Fruit fly (Drosophila melanogaster) whole organism, prepupa: ENCODE data around the gene robo3.

Source experiments
- CG10669 ChIP-seq: fragments of 200-800 bp; sonication (Bioruptor generic); optimal IDR thresholded peaks from 3 replicates; lab custom pipeline; 2018; ENCODE audit warnings: missing biosample characterization, mild to moderate bottlenecking, missing genetic modification characterization, moderate library complexity
- CG15336 ChIP-seq: fragments of 200-800 bp; sonication (Bioruptor generic); IDR thresholded peaks from 2 replicates; pipeline ENCODE4 v1.3.6; 2022; ENCODE audit warnings: missing biosample characterization, missing genetic modification characterization
- CG3032 ChIP-seq: fragments of 200-800 bp; optimal IDR thresholded peaks from 2 replicates; lab custom pipeline; 2019; ENCODE audit warnings: missing biosample characterization, mild to moderate bottlenecking, missing genetic modification characterization, moderate library complexity
- CG32006 ChIP-seq: fragments of 200-800 bp; sonication (Bioruptor generic); optimal IDR thresholded peaks from 3 replicates; lab custom pipeline; 2017; ENCODE audit warnings: missing biosample characterization, mild to moderate bottlenecking, missing genetic modification characterization
- CG4318 ChIP-seq: fragments of 200-800 bp; sonication (Bioruptor generic); optimal IDR thresholded peaks from 3 replicates; lab custom pipeline; 2017; ENCODE audit warnings: missing biosample characterization, mild to moderate bottlenecking, missing genetic modification characterization
- CG6854 ChIP-seq: fragments of 200-800 bp; sonication (Bioruptor generic); optimal IDR thresholded peaks from 2 replicates; lab custom pipeline; 2017; ENCODE audit warnings: missing biosample characterization, mild to moderate bottlenecking, missing genetic modification characterization
- Ets96B ChIP-seq: fragments of 200-800 bp; optimal IDR thresholded peaks from 2 replicates; lab custom pipeline; 2019; ENCODE audit warnings: missing biosample characterization, mild to moderate bottlenecking, missing genetic modification characterization, moderate library complexity
- Hr39 ChIP-seq: fragments of 200-800 bp; sonication (Bioruptor generic); optimal IDR thresholded peaks from 2 replicates; lab custom pipeline; 2016; ENCODE audit warnings: missing biosample characterization, missing genetic modification characterization
- achi ChIP-seq: fragments of 200-800 bp; sonication (Bioruptor generic); optimal IDR thresholded peaks from 3 replicates; lab custom pipeline; 2016; ENCODE audit warnings: missing biosample characterization, missing genetic modification characterization
- pdm3 ChIP-seq: fragments of 200-800 bp; sonication (Bioruptor generic); optimal IDR thresholded peaks from 3 replicates; lab custom pipeline; 2016; ENCODE audit warnings: missing biosample characterization, missing genetic modification characterization
- vri ChIP-seq: fragments of 200-800 bp; sonication (Bioruptor generic); optimal IDR thresholded peaks from 3 replicates; lab custom pipeline; 2016; ENCODE audit warnings: missing biosample characterization, mild to moderate bottlenecking, missing genetic modification characterization

dm6 chr2L:1315283-1315682, 59.1 kb downstream of the robo3 start:
- TF ChIP-seq Hr39 (GFP tag; lab: Kevin White, UChicago): no peak
- TF ChIP-seq CG32006: peak; percentile 18
- TF ChIP-seq CG6854 (GFP tag; lab: Kevin White, UChicago): no peak
- TF ChIP-seq CG15336 (GFP tag; lab: Robert Waterston, UW): no peak
- TF ChIP-seq achi (GFP tag; lab: Kevin White, UChicago): no peak
- TF ChIP-seq CG10669 (GFP tag; lab: Kevin White, UChicago): peak; percentile 8
- TF ChIP-seq CG4318: no peak
- no peak for TF ChIP-seq pdm3 (GFP tag; lab: Kevin White, UChicago)
- peak; percentile 15 for TF ChIP-seq CG3032 (tag; lab: Kevin White, UChicago)
- peak; percentile 8 for TF ChIP-seq Ets96B (tag; lab: Kevin White, UChicago)
- no peak for TF ChIP-seq vri (GFP tag; lab: Kevin White, UChicago)
